Worm (Caenorhabditis elegans) whole organism, L4 larva: ENCODE measurements around the gene sre-47.

Experiments used
- D1046.2 ChIP-seq: fragments of 200-800 bp; sonication (Bioruptor generic); IDR thresholded peaks from 2 replicates; pipeline ENCODE4 v1.3.6; 2022; ENCODE audit warnings: missing genetic modification characterization, missing compliant biosample characterization
- F44E2.7 ChIP-seq: fragments of 200-800 bp; sonication (Bioruptor generic); IDR thresholded peaks from 2 replicates; pipeline ENCODE4 v2.1.2; 2022; ENCODE audit warnings: missing genetic modification characterization, missing compliant biosample characterization
- R02D3.7 ChIP-seq: fragments of 150-350 bp; sonication (generic microtip); optimal IDR thresholded peaks from 3 replicates; lab custom pipeline; 2014; ENCODE audit warnings: missing biosample characterization, missing genetic modification characterization
- T20F7.1 ChIP-seq: fragments of 200-800 bp; sonication (Bioruptor generic); optimal IDR thresholded peaks from 2 replicates; lab custom pipeline; 2018; ENCODE audit warnings: mild to moderate bottlenecking, missing genetic modification characterization, missing compliant biosample characterization
- T26A8.4 ChIP-seq: fragments of 200-800 bp; sonication (Bioruptor generic); IDR thresholded peaks from 2 replicates; pipeline ENCODE4 v1.3.6; 2022; ENCODE audit warnings: missing genetic modification characterization, missing compliant biosample characterization
- aha-1 ChIP-seq: fragments of 150-350 bp; peaks from one replicate; lab custom pipeline; 2014; ENCODE audit warnings: missing biosample characterization, missing genetic modification characterization
- aly-2 ChIP-seq: sonication (generic microtip); optimal IDR thresholded peaks from 2 replicates; lab custom pipeline; 2018; ENCODE audit warnings: missing biosample characterization, missing genetic modification characterization
- ama-1 ChIP-seq: fragments of 150-350 bp; optimal IDR thresholded peaks from 2 replicates; lab custom pipeline; 2014; ENCODE audit warnings: inconsistent platforms, mixed read lengths
- ceh-20 ChIP-seq: fragments of 200-800 bp; sonication (Bioruptor generic); IDR thresholded peaks from 2 replicates; pipeline ENCODE4 v1.3.6; 2022; ENCODE audit warnings: missing genetic modification reagents, missing genetic modification characterization, missing compliant biosample characterization
- ceh-28 ChIP-seq: fragments of 150-350 bp; optimal IDR thresholded peaks from 2 replicates; lab custom pipeline; 2014; ENCODE audit warnings: missing biosample characterization, missing genetic modification reagents, missing genetic modification characterization
- ctbp-1 ChIP-seq: fragments of 200-800 bp; sonication (Bioruptor generic); IDR thresholded peaks from 2 replicates; pipeline ENCODE4 v1.3.6; 2022; ENCODE audit warnings: missing genetic modification reagents, missing genetic modification characterization, missing compliant biosample characterization
- daf-16 ChIP-seq, 3 experiments: sonication (generic microtip); optimal IDR thresholded peaks; 2 replicates each; lab custom pipeline; 2016 to 2017; ENCODE audit warnings: missing genetic modification characterization in 3 of 3, missing genetic modification reagents in 3 of 3, mild to moderate bottlenecking in 2 of 3, missing compliant biosample characterization in 2 of 3, missing biosample characterization in 1 of 3, moderate library complexity in 1 of 3
- dmd-6 ChIP-seq: fragments of 200-800 bp; sonication (Bioruptor generic); IDR thresholded peaks from 2 replicates; pipeline ENCODE4 v1.3.6; 2022; ENCODE audit warnings: missing genetic modification reagents, missing genetic modification characterization, missing compliant biosample characterization
- duxl-1 ChIP-seq: sonication (generic microtip); optimal IDR thresholded peaks from 2 replicates; lab custom pipeline; 2016; ENCODE audit warnings: mild to moderate bottlenecking, missing genetic modification characterization, moderate library complexity, missing compliant biosample characterization; ENCODE audit not compliant: poor library complexity
- dve-1 ChIP-seq: sonication (generic microtip); optimal IDR thresholded peaks from 2 replicates; lab custom pipeline; 2017; ENCODE audit warnings: antibody characterized with exemption, mild to moderate bottlenecking, missing genetic modification characterization, missing compliant biosample characterization; ENCODE audit not compliant: insufficient read depth
- egl-43 ChIP-seq: fragments of 200-800 bp; sonication (Bioruptor generic); IDR thresholded peaks from 2 replicates; pipeline ENCODE4 v1.3.6; 2022; ENCODE audit warnings: missing genetic modification reagents, missing genetic modification characterization, missing compliant biosample characterization
- hlh-11 ChIP-seq: fragments of 200-800 bp; sonication (Bioruptor generic); optimal IDR thresholded peaks from 2 replicates; lab custom pipeline; 2018; ENCODE audit warnings: mild to moderate bottlenecking, missing genetic modification characterization, missing compliant biosample characterization
- lim-7 ChIP-seq: fragments of 200-800 bp; sonication (Bioruptor generic); IDR thresholded peaks from 2 replicates; pipeline ENCODE4 v1.3.6; 2022; ENCODE audit warnings: missing genetic modification characterization, missing compliant biosample characterization
- lin-13 ChIP-seq: fragments of 150-350 bp; optimal IDR thresholded peaks from 2 replicates; lab custom pipeline; 2014; ENCODE audit warnings: missing biosample characterization, missing genetic modification reagents, missing genetic modification characterization
- lin-15B ChIP-seq: fragments of 150-350 bp; sonication (generic microtip); optimal IDR thresholded peaks from 3 replicates; lab custom pipeline; 2014; ENCODE audit warnings: missing biosample characterization, missing genetic modification characterization
- lin-29 ChIP-seq: fragments of 200-800 bp; sonication (Bioruptor generic); IDR thresholded peaks from 2 replicates; pipeline ENCODE4 v1.3.6; 2022; ENCODE audit warnings: missing genetic modification reagents, missing genetic modification characterization, missing compliant biosample characterization
- mdl-1 ChIP-seq, 2 experiments: fragments of 150-350 bp in 1 of 2; sonication (generic microtip) in 1 of 2; optimal IDR thresholded peaks; 2 replicates each; lab custom pipeline; 2014 to 2017; ENCODE audit warnings: missing biosample characterization in 2 of 2, missing genetic modification characterization in 2 of 2
- mep-1 ChIP-seq: fragments of 150-350 bp; sonication (generic microtip); optimal IDR thresholded peaks from 3 replicates; lab custom pipeline; 2014; ENCODE audit warnings: missing biosample characterization, missing genetic modification characterization
- nhr-111 ChIP-seq: fragments of 200-800 bp; sonication (Bioruptor generic); optimal IDR thresholded peaks from 2 replicates; lab custom pipeline; 2018; ENCODE audit warnings: mild to moderate bottlenecking, missing genetic modification characterization, missing compliant biosample characterization
- nhr-28 ChIP-seq: fragments of 150-350 bp; optimal IDR thresholded peaks from 2 replicates; lab custom pipeline; 2014; ENCODE audit warnings: missing biosample characterization, missing genetic modification characterization
- nhr-42 ChIP-seq: fragments of 200-800 bp; sonication (Bioruptor generic); IDR thresholded peaks from 2 replicates; pipeline ENCODE4 v1.3.6; 2022; ENCODE audit warnings: missing genetic modification characterization, missing compliant biosample characterization
- nhr-48 ChIP-seq: sonication (generic microtip); optimal IDR thresholded peaks from 2 replicates; lab custom pipeline; 2016; ENCODE audit warnings: mild to moderate bottlenecking, missing genetic modification characterization, missing compliant biosample characterization
- nhr-6 ChIP-seq: fragments of 150-350 bp; optimal IDR thresholded peaks from 2 replicates; lab custom pipeline; 2014; ENCODE audit warnings: missing biosample characterization, missing genetic modification characterization
- nhr-76 ChIP-seq: fragments of 150-350 bp; optimal IDR thresholded peaks from 2 replicates; lab custom pipeline; 2014; ENCODE audit warnings: missing biosample characterization, missing genetic modification characterization
- nhr-77 ChIP-seq: fragments of 150-350 bp; optimal IDR thresholded peaks from 2 replicates; lab custom pipeline; 2014; ENCODE audit warnings: missing biosample characterization, missing genetic modification characterization
- pqm-1 ChIP-seq: sonication (generic microtip); optimal IDR thresholded peaks from 2 replicates; lab custom pipeline; 2017; ENCODE audit warnings: missing biosample characterization, missing genetic modification characterization
- set-16 ChIP-seq: fragments of 200-800 bp; sonication (Bioruptor generic); IDR thresholded peaks from 2 replicates; pipeline ENCODE4 v1.3.6; 2022; ENCODE audit warnings: missing genetic modification reagents, missing genetic modification characterization, missing compliant biosample characterization
- tra-1 ChIP-seq: fragments of 200-800 bp; sonication (Bioruptor generic); IDR thresholded peaks from 2 replicates; pipeline ENCODE4 v1.3.6; 2022; ENCODE audit warnings: missing genetic modification reagents, missing genetic modification characterization, missing compliant biosample characterization
- unc-62 ChIP-seq, 3 experiments: fragments of 150-350 bp in 1 of 3; sonication (generic microtip); optimal IDR thresholded peaks in 2 of 3; peaks in 1 of 3; 1 replicate in 1 of 3; 2 replicates in 2 of 3; lab custom pipeline; 2014 to 2017; ENCODE audit warnings: missing biosample characterization in 3 of 3, missing genetic modification characterization in 3 of 3, missing genetic modification reagents in 3 of 3, missing genotype in 1 of 3
- vab-7 ChIP-seq: fragments of 200-800 bp; sonication (Bioruptor generic); IDR thresholded peaks from 2 replicates; pipeline ENCODE4 v1.3.6; 2022; ENCODE audit warnings: missing genetic modification reagents, missing genetic modification characterization, missing compliant biosample characterization
- zfp-3 ChIP-seq: fragments of 200-800 bp; sonication (Bioruptor generic); conservative IDR thresholded peaks from 2 replicates; pipeline ENCODE4 v1.3.6; 2022; ENCODE audit warnings: missing genetic modification reagents, missing genetic modification characterization, missing compliant biosample characterization
- ztf-11 ChIP-seq: fragments of 150-350 bp; optimal IDR thresholded peaks from 2 replicates; lab custom pipeline; 2014; ENCODE audit warnings: missing biosample characterization, missing genetic modification characterization

The sre-47 gene

ce11 chrII:14018192-14018591 lies 33.7 kb upstream of the sre-47 start (continued):
- TF ChIP-seq tra-1 (GFP tag; lab: Robert Waterston, UW) (peak; percentile 8; the same call in 1 of the 2 replicates), T26A8.4 (peak; percentile 87), D1046.2 (no peak; the same call in 1 of the 2 replicates), nhr-28 (tag; lab: Kevin White, UChicago) (peak; percentile 28), nhr-6 (tag; lab: Kevin White, UChicago) (peak; percentile 37), lin-15B (no peak), egl-43 (peak; percentile 81; the same call in 1 of the 2 replicates), nhr-111 (GFP tag; lab: Kevin White, UChicago) (peak; percentile 19), ceh-20 (GFP tag; lab: Robert Waterston, UW) (peak; percentile 70; the same call in 1 of the 2 replicates), ctbp-1 (GFP tag; lab: Robert Waterston, UW) (peak; percentile 71), vab-7 (peak; percentile 44; the same call in 1 of the 2 replicates), aly-2 (no peak), ztf-11 (no peak), set-16 (GFP tag; lab: Robert Waterston, UW) (peak; percentile 53), dve-1 (tag; lab: Kevin White, UChicago) (peak; percentile 96)

- TF ChIP-seq ama-1 (lab: Kevin White, UChicago) (no peak), unc-62 (GFP tag; optimal IDR thresholded peaks at IDR 0.05 in 1 of 2; lab: Kevin White, UChicago) (no peak), unc-62 (tag; optimal IDR thresholded peaks at IDR 0.05; lab: Kevin White, UChicago) (no peak), daf-16 (GFP tag; optimal IDR thresholded peaks at IDR 0.05; lab: Kevin White, UChicago) (no peak), daf-16 (tag; optimal IDR thresholded peaks at IDR 0.05; lab: Kevin White, UChicago) (peak; percentile 18), mdl-1 (tag; optimal IDR thresholded peaks at IDR 0.05; lab: Kevin White, UChicago) (no peak), nhr-76 (tag; lab: Kevin White, UChicago) (no peak), R02D3.7 (tag; lab: Kevin White, UChicago) (no peak), lim-7 (GFP tag; lab: Robert Waterston, UW) (no peak), mep-1 (no peak), dve-1 (tag; lab: Kevin White, UChicago) (peak; percentile 13), T20F7.1 (GFP tag; lab: Kevin White, UChicago) (no peak), lin-15B (no peak)
Observed at ce11 chrII:14016865-14017264, 32.4 kb upstream of the sre-47 start, which contains the start of gene cyp-37A1. Gene cyp-37A1 (minus strand): TSS chrII:14016965.

ce11 chrII:14014637-14015036 lies 30.2 kb upstream of the sre-47 start:
- TF ChIP-seq aha-1 = peak; percentile 93
- 0 out of 2 replicates have a peak, but pooled peaks have one; percentile 29 for TF ChIP-seq F44E2.7 (GFP tag; lab: Robert Waterston, UW)
- TF ChIP-seq mdl-1 (tag; optimal IDR thresholded peaks at IDR 0.05; lab: Kevin White, UChicago) = no peak

ce11 chrII:14010656-14011376 lies 26.4 kb upstream of the sre-47 start, which contains the start of gene F01D5.8:
Gene F01D5.8 (plus strand): TSS chrII:14010706.
- TF ChIP-seq lin-13 (GFP tag; lab: Kevin White, UChicago) (peak; percentile 63), hlh-11 (peak; percentile 7), egl-43 (0 out of 2 replicates have a peak, but pooled peaks have one; percentile 30), duxl-1 (tag; lab: Kevin White, UChicago) (no peak), nhr-28 (tag; lab: Kevin White, UChicago) (peak; percentile 41), nhr-42 (GFP tag; lab: Robert Waterston, UW) (0 out of 2 replicates have a peak, but pooled peaks have one; percentile 52), daf-16 (GFP tag; optimal IDR thresholded peaks at IDR 0.05; lab: Kevin White, UChicago) (no peak), daf-16 (tag; optimal IDR thresholded peaks at IDR 0.05; lab: Kevin White, UChicago) (peak; percentile 45), dve-1 (tag; lab: Kevin White, UChicago) (peak; percentile 4), pqm-1 (tag; lab: Kevin White, UChicago) (peak; percentile 80), lin-29 (GFP tag; lab: Robert Waterston, UW) (no peak), zfp-3 (GFP tag; lab: Robert Waterston, UW) (0 out of 2 replicates have a peak, but pooled peaks have one; percentile 18), unc-62 (GFP tag; optimal IDR thresholded peaks at IDR 0.05 in 1 of 2; lab: Kevin White, UChicago) (peak in 1 of 2 experiments; percentile 58), unc-62 (tag; optimal IDR thresholded peaks at IDR 0.05; lab: Kevin White, UChicago) (no peak), nhr-77 (tag; lab: Kevin White, UChicago) (no peak), nhr-48 (tag; lab: Kevin White, UChicago) (no peak), ceh-28 (tag; lab: Kevin White, UChicago) (no peak), dmd-6 (GFP tag; lab: Robert Waterston, UW) (peak; percentile 14; the same call in 1 of the 2 replicates)
